Fruit fly (Drosophila melanogaster): ENCODE results near the gene CG5342.

Gene CG5342

dm6 chr3R:11562326-11563109, 16.1 kb upstream of the CG5342 start (continued):
- TF ChIP-seq fd96Cb (tag; optimal IDR thresholded peaks at IDR 0.05) (peak; percentile 89), Meics (GFP tag; optimal IDR thresholded peaks at IDR 0.05) (peak; percentile 96), CG7963 (GFP tag; IDR thresholded peaks at IDR 0.05; ENCODE audit: partially characterized antibody) (no peak), ttk (GFP tag; IDR thresholded peaks at IDR 0.05) (peak; percentile 94), Abd-B (GFP tag; optimal IDR thresholded peaks at IDR 0.05) (peak; percentile 89), CG13894 (tag; optimal IDR thresholded peaks at IDR 0.05) (peak; percentile 91), CG8944 (GFP tag; optimal IDR thresholded peaks at IDR 0.05) (peak; percentile 82), lmd (GFP tag; IDR thresholded peaks at IDR 0.05) (peak; percentile 93), CG10431 (GFP tag; optimal IDR thresholded peaks at IDR 0.05) (peak; percentile 45), CG13296 (GFP tag; optimal IDR thresholded peaks at IDR 0.05) (peak; percentile 95), CG2202 (tag; optimal IDR thresholded peaks at IDR 0.05) (peak; percentile 26), pros (GFP tag; optimal IDR thresholded peaks at IDR 0.05) (peak; percentile 1), pho (GFP tag; optimal IDR thresholded peaks at IDR 0.05) (peak; percentile 86), B-H1 (GFP tag; IDR thresholded peaks at IDR 0.05) (peak; percentile 88), CG17359 (tag; optimal IDR thresholded peaks at IDR 0.05) (peak; percentile 94), zfh2 (GFP tag; optimal IDR thresholded peaks at IDR 0.05) (peak; percentile 90), NFAT (GFP tag; IDR thresholded peaks at IDR 0.05) (peak; percentile 97), Awh (GFP tag; IDR thresholded peaks at IDR 0.05) (peak; percentile 94), seq (GFP tag; IDR thresholded peaks at IDR 0.05) (peak; percentile 78), ap (GFP tag; IDR thresholded peaks at IDR 0.05) (peak; percentile 77), bowl (GFP tag; IDR thresholded peaks at IDR 0.05) (peak; percentile 67), CG18599 (GFP tag; optimal IDR thresholded peaks at IDR 0.05) (peak; percentile 95), HLH3B (GFP tag; IDR thresholded peaks at IDR 0.05) (peak; percentile 92), Fer2 (tag; optimal IDR thresholded peaks at IDR 0.05) (peak; percentile 87), CG13624 (GFP tag; optimal IDR thresholded peaks at IDR 0.05) (peak; percentile 94), CG14710 (tag; optimal IDR thresholded peaks at IDR 0.05) (peak; percentile 84), vvl (GFP tag; IDR thresholded peaks at IDR 0.05) (peak; percentile 98), Lpt (GFP tag; optimal IDR thresholded peaks at IDR 0.05) (no peak), Rfx (GFP tag; IDR thresholded peaks at IDR 0.05) (peak; percentile 97), Hand (GFP tag; optimal IDR thresholded peaks at IDR 0.05) (peak; percentile 89), slbo (GFP tag; IDR thresholded peaks at IDR 0.05) (peak; percentile 96), gsb-n (tag; optimal IDR thresholded peaks at IDR 0.05) (peak; percentile 75), HLHmδ (GFP tag; optimal IDR thresholded peaks at IDR 0.05) (no peak), Dip3 (GFP tag; optimal IDR thresholded peaks at IDR 0.05) (peak; percentile 88), her (GFP tag; optimal IDR thresholded peaks at IDR 0.05) (peak; percentile 88), pita (GFP tag; optimal IDR thresholded peaks at IDR 0.05) (no peak), CG10979 (tag; optimal IDR thresholded peaks at IDR 0.05) (peak; percentile 91), org-1 (GFP tag; optimal IDR thresholded peaks at IDR 0.05) (peak; percentile 85), repo (GFP tag; optimal IDR thresholded peaks at IDR 0.05) (peak; percentile 88), esg (GFP tag; conservative IDR thresholded peaks at IDR 0.05) (peak; percentile 84), NK7.1 (GFP tag; optimal IDR thresholded peaks at IDR 0.05) (peak; percentile 94), CG2129 (GFP tag; IDR thresholded peaks at IDR 0.05; ENCODE audit: partially characterized antibody) (no peak), bigmax (GFP tag; optimal IDR thresholded peaks at IDR 0.05) (no peak), CG12769 (tag; optimal IDR thresholded peaks at IDR 0.05) (peak; percentile 95), Hr51 (GFP tag; optimal IDR thresholded peaks at IDR 0.05) (peak; percentile 83 to 87), CG17361 (GFP tag; IDR thresholded peaks at IDR 0.05) (peak; percentile 96), Dref (GFP tag; IDR thresholded peaks at IDR 0.05) (0 out of 2 replicates have a peak, but pooled peaks have one; percentile 38), CG34376 (GFP tag; optimal IDR thresholded peaks at IDR 0.05) (peak; percentile 96), abd-A (tag; optimal IDR thresholded peaks at IDR 0.05) (peak; percentile 61)

Data from whole organism, embryonic.